Fruit fly (Drosophila melanogaster) whole organism, adult: ENCODE data around the gene Cad96Ca.

Source experiments
- CG11617 ChIP-seq: fragments of 200-800 bp; sonication (Bioruptor generic); optimal IDR thresholded peaks from 2 replicates; lab custom pipeline; 2017; ENCODE audit warnings: mild to moderate bottlenecking, missing biosample characterization, missing genetic modification reagents, missing genetic modification characterization
- CG1620 ChIP-seq: fragments of 200-800 bp; sonication (Bioruptor generic); optimal IDR thresholded peaks from 2 replicates; lab custom pipeline; 2016; ENCODE audit warnings: missing biosample characterization, missing genetic modification characterization
- CG5204 ChIP-seq: fragments of 200-800 bp; sonication (Bioruptor generic); optimal IDR thresholded peaks from 2 replicates; lab custom pipeline; 2016; ENCODE audit warnings: missing biosample characterization, missing genetic modification characterization
- CG7101 ChIP-seq: fragments of 200-800 bp; sonication (Bioruptor generic); optimal IDR thresholded peaks from 2 replicates; lab custom pipeline; 2018; ENCODE audit warnings: missing biosample characterization, mild to moderate bottlenecking, missing genetic modification characterization, moderate library complexity
- Crg-1 ChIP-seq: fragments of 200-800 bp; sonication (Bioruptor generic); optimal IDR thresholded peaks from 2 replicates; lab custom pipeline; 2016; ENCODE audit warnings: missing biosample characterization, missing genetic modification characterization
- Hr96 ChIP-seq: fragments of 200-800 bp; sonication (Bioruptor generic); optimal IDR thresholded peaks from 2 replicates; lab custom pipeline; 2016; ENCODE audit warnings: missing biosample characterization, missing genetic modification characterization
- cic ChIP-seq: fragments of 200-800 bp; sonication (Bioruptor generic); optimal IDR thresholded peaks from 2 replicates; lab custom pipeline; 2017; ENCODE audit warnings: missing biosample characterization, mild to moderate bottlenecking, missing genetic modification characterization, moderate library complexity
- cnc ChIP-seq, 2 experiments: fragments of >200 bp; optimal IDR thresholded peaks; 2 replicates each; lab custom pipeline; 2017
- ovo ChIP-seq: fragments of 200-800 bp; sonication (Bioruptor generic); optimal IDR thresholded peaks from 2 replicates; lab custom pipeline; 2016; ENCODE audit warnings: missing biosample characterization, missing genetic modification characterization
- toe ChIP-seq: fragments of 200-800 bp; sonication (Bioruptor generic); optimal IDR thresholded peaks from 2 replicates; lab custom pipeline; 2016; ENCODE audit warnings: missing biosample characterization, missing genetic modification characterization

DNA sequence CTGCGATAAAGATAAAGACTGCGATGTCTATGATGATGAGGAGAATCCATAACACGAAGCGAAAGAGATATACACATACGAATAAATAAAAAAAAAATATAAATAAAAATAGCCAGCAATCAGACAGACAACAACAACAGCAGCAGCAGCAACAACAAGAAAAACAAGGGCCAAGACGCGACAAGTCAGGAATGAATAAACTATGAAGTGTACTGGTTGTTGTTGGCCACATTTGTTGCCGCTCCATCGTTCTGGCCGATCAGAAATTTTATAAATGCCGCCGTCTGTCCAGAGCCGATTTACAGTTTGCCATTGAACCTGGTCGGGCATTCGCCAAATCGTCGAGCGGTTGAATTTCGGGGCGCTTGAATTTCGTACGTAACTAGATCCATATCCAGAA, 29.2 kb upstream of the Cad96Ca start, which contains the start of gene Jhbp7:
- no peak for TF ChIP-seq cnc (optimal IDR thresholded peaks at IDR 0.05; lab: Kevin White, UChicago)
- TF ChIP-seq CG11617 (GFP tag; lab: Kevin White, UChicago): no peak
- no peak for TF ChIP-seq Hr96 (GFP tag; lab: Kevin White, UChicago)
- no peak for TF ChIP-seq Crg-1
- TF ChIP-seq CG5204 (GFP tag; lab: Kevin White, UChicago): no peak
- no peak for TF ChIP-seq cic (GFP tag; lab: Kevin White, UChicago)
- TF ChIP-seq ovo: no peak
- no peak for TF ChIP-seq toe (GFP tag; lab: Kevin White, UChicago)
- no peak for TF ChIP-seq CG7101 (tag; lab: Kevin White, UChicago)
- TF ChIP-seq CG1620 (GFP tag; lab: Kevin White, UChicago): no peak
